Worm (Caenorhabditis elegans) whole organism, L1 larva: Measurements from ENCODE around the gene hal-2.

Source experiments
- C04F5.9 ChIP-seq: sonication (generic microtip); optimal IDR thresholded peaks from 2 replicates; lab custom pipeline; 2016; ENCODE audit warnings: missing genetic modification characterization, missing compliant biosample characterization
- Y116A8C.19 ChIP-seq: sonication (generic microtip); optimal IDR thresholded peaks from 2 replicates; lab custom pipeline; 2016; ENCODE audit warnings: missing compliant biosample characterization, missing genetic modification characterization, borderline replicate concordance
- alr-1 ChIP-seq: fragments of 200-800 bp; sonication (Bioruptor generic); optimal IDR thresholded peaks from 2 replicates; lab custom pipeline; 2018; ENCODE audit warnings: borderline replicate concordance, mild to moderate bottlenecking, missing genetic modification characterization, missing compliant biosample characterization
- aly-2 ChIP-seq: fragments of 150-350 bp; optimal IDR thresholded peaks from 2 replicates; lab custom pipeline; 2014; ENCODE audit warnings: missing biosample characterization, missing genetic modification characterization
- blmp-1 ChIP-seq: fragments of 150-350 bp; optimal IDR thresholded peaks from 2 replicates; lab custom pipeline; 2014; ENCODE audit warnings: missing biosample characterization, missing genetic modification characterization
- ceh-63 ChIP-seq: fragments of 200-800 bp; sonication (Bioruptor generic); optimal IDR thresholded peaks from 2 replicates; lab custom pipeline; 2018; ENCODE audit warnings: mild to moderate bottlenecking, missing genetic modification characterization, missing compliant biosample characterization
- ces-1 ChIP-seq: fragments of 150-350 bp; optimal IDR thresholded peaks from 2 replicates; lab custom pipeline; 2014; ENCODE audit warnings: missing biosample characterization, missing genetic modification reagents, missing genetic modification characterization
- dpl-1 ChIP-seq, 3 experiments: fragments of 150-350 bp in 2 of 3; sonication (generic microtip) in 1 of 3; optimal IDR thresholded peaks; 2 replicates each; lab custom pipeline; 2014 to 2017; ENCODE audit warnings: missing biosample characterization in 3 of 3, missing genetic modification characterization in 3 of 3, missing genetic modification reagents in 3 of 3
- dsc-1 ChIP-seq: sonication (generic microtip); optimal IDR thresholded peaks from 2 replicates; lab custom pipeline; 2016; ENCODE audit warnings: mild to moderate bottlenecking, missing genetic modification characterization, missing compliant biosample characterization
- efl-1 ChIP-seq, 4 experiments: fragments of 150-350 bp; optimal IDR thresholded peaks in 3 of 4; peaks in 1 of 4; 1 replicate in 1 of 4; 2 replicates in 3 of 4; lab custom pipeline; 2014; ENCODE audit warnings: missing biosample characterization in 2 of 4, missing genetic modification characterization in 2 of 4, missing genetic modification reagents in 2 of 4
- efl-3 ChIP-seq: fragments of 200-800 bp; sonication (Bioruptor generic); optimal IDR thresholded peaks from 2 replicates; lab custom pipeline; 2018; ENCODE audit warnings: mild to moderate bottlenecking, missing genetic modification characterization, missing compliant biosample characterization
- egl-27 ChIP-seq, 2 experiments: fragments of 150-350 bp in 1 of 2; sonication (generic microtip); optimal IDR thresholded peaks; 3 replicates each; lab custom pipeline; 2017 to 2018; ENCODE audit warnings: missing biosample characterization in 2 of 2, missing genetic modification characterization in 2 of 2, missing genetic modification reagents in 2 of 2
- fkh-10 ChIP-seq: sonication (generic microtip); optimal IDR thresholded peaks from 2 replicates; lab custom pipeline; 2017; ENCODE audit warnings: missing biosample characterization, missing genetic modification reagents, missing genetic modification characterization
- fkh-4 ChIP-seq: sonication (generic microtip); optimal IDR thresholded peaks from 2 replicates; lab custom pipeline; 2016; ENCODE audit warnings: missing compliant biosample characterization, missing genetic modification characterization, borderline replicate concordance
- fkh-8 ChIP-seq: sonication (generic microtip); optimal IDR thresholded peaks from 2 replicates; lab custom pipeline; 2016; ENCODE audit warnings: mild to moderate bottlenecking, missing genetic modification characterization, missing compliant biosample characterization
- hlh-17 ChIP-seq: fragments of 200-800 bp; sonication (Bioruptor generic); optimal IDR thresholded peaks from 2 replicates; lab custom pipeline; 2018; ENCODE audit warnings: missing genetic modification characterization, mild to moderate bottlenecking, missing compliant biosample characterization, moderate library complexity, borderline replicate concordance
- hpl-2 ChIP-seq: fragments of 150-350 bp; optimal IDR thresholded peaks from 2 replicates; lab custom pipeline; 2014; ENCODE audit warnings: missing biosample characterization, missing genetic modification reagents, missing genetic modification characterization
- irx-1 ChIP-seq: sonication (generic microtip); optimal IDR thresholded peaks from 2 replicates; lab custom pipeline; 2016; ENCODE audit warnings: missing genetic modification characterization, missing compliant biosample characterization
- lin-14 ChIP-seq: fragments of 200-800 bp; sonication (Bioruptor generic); optimal IDR thresholded peaks from 2 replicates; lab custom pipeline; 2018; ENCODE audit warnings: mild to moderate bottlenecking, missing genetic modification characterization, moderate library complexity, missing compliant biosample characterization
- lin-15B ChIP-seq: fragments of 150-350 bp; sonication (generic microtip); optimal IDR thresholded peaks from 3 replicates; lab custom pipeline; 2014; ENCODE audit warnings: missing biosample characterization, missing genetic modification characterization
- lin-35 ChIP-seq, 2 experiments: fragments of 150-350 bp; optimal IDR thresholded peaks; 2 replicates each; lab custom pipeline; 2014; ENCODE audit warnings: missing biosample characterization in 2 of 2, missing genetic modification characterization in 2 of 2, missing genetic modification reagents in 2 of 2
- lsy-2 ChIP-seq, 2 experiments: fragments of 150-350 bp; optimal IDR thresholded peaks; 2 replicates each; lab custom pipeline; 2014; ENCODE audit warnings: missing biosample characterization in 2 of 2, missing genetic modification characterization in 2 of 2
- mab-9 ChIP-seq: fragments of 200-800 bp; sonication (Bioruptor generic); IDR thresholded peaks from 2 replicates; pipeline ENCODE4 v1.3.6; 2022; ENCODE audit warnings: missing genetic modification reagents, missing genetic modification characterization, missing compliant biosample characterization
- mep-1 ChIP-seq: fragments of 150-350 bp; optimal IDR thresholded peaks from 2 replicates; lab custom pipeline; 2014; ENCODE audit warnings: missing biosample characterization, missing genetic modification characterization
- nhr-19 ChIP-seq: fragments of 200-800 bp; sonication (Bioruptor generic); conservative IDR thresholded peaks from 2 replicates; pipeline ENCODE4 v1.3.6; 2022; ENCODE audit warnings: missing genetic modification characterization, missing compliant biosample characterization
- nhr-28 ChIP-seq: fragments of 150-350 bp; optimal IDR thresholded peaks from 2 replicates; lab custom pipeline; 2014; ENCODE audit warnings: missing biosample characterization, missing genetic modification characterization
- nhr-77 ChIP-seq: fragments of 150-350 bp; optimal IDR thresholded peaks from 2 replicates; lab custom pipeline; 2014; ENCODE audit warnings: missing biosample characterization, missing genetic modification characterization
- nhr-85 ChIP-seq: sonication (generic microtip); peaks from one replicate; lab custom pipeline; 2016; ENCODE audit warnings: missing genetic modification characterization, inconsistent platforms, missing compliant biosample characterization
- pag-3 ChIP-seq: sonication (generic microtip); optimal IDR thresholded peaks from 2 replicates; lab custom pipeline; 2017; ENCODE audit warnings: missing genetic modification characterization, mild to moderate bottlenecking, missing compliant biosample characterization, antibody characterized with exemption, borderline replicate concordance; ENCODE audit not compliant: insufficient read depth
- pax-3 ChIP-seq: fragments of 200-800 bp; sonication (Bioruptor generic); optimal IDR thresholded peaks from 2 replicates; lab custom pipeline; 2018; ENCODE audit warnings: mild to moderate bottlenecking, missing genetic modification characterization, moderate library complexity, missing compliant biosample characterization
- pqm-1 ChIP-seq: sonication (generic microtip); optimal IDR thresholded peaks from 3 replicates; lab custom pipeline; 2017; ENCODE audit warnings: missing biosample characterization, missing genetic modification characterization
- rnt-1 ChIP-seq: sonication (generic microtip); optimal IDR thresholded peaks from 2 replicates; lab custom pipeline; 2016; ENCODE audit warnings: mild to moderate bottlenecking, missing genetic modification characterization, moderate library complexity, missing compliant biosample characterization
- sox-4 ChIP-seq: sonication (generic microtip); optimal IDR thresholded peaks from 2 replicates; lab custom pipeline; 2016; ENCODE audit warnings: missing genetic modification characterization, missing compliant biosample characterization
- sup-37 ChIP-seq: fragments of 200-800 bp; sonication (Bioruptor generic); optimal IDR thresholded peaks from 2 replicates; lab custom pipeline; 2018; ENCODE audit warnings: mild to moderate bottlenecking, missing genetic modification characterization, missing compliant biosample characterization
- swsn-7 ChIP-seq: sonication (generic microtip); optimal IDR thresholded peaks from 2 replicates; lab custom pipeline; 2016; ENCODE audit warnings: missing genetic modification characterization, missing compliant biosample characterization
- tlp-1 ChIP-seq: fragments of 150-350 bp; optimal IDR thresholded peaks from 2 replicates; lab custom pipeline; 2014; ENCODE audit warnings: missing biosample characterization, missing genetic modification characterization
- unc-62 ChIP-seq: fragments of 150-350 bp; optimal IDR thresholded peaks from 2 replicates; lab custom pipeline; 2014; ENCODE audit warnings: missing biosample characterization, missing genetic modification reagents, missing genetic modification characterization
- unc-98 ChIP-seq: fragments of 200-800 bp; sonication (Bioruptor generic); IDR thresholded peaks from 2 replicates; pipeline ENCODE4 v1.3.6; 2022; ENCODE audit warnings: missing genetic modification characterization, missing compliant biosample characterization
- vab-15 ChIP-seq: sonication (generic microtip); optimal IDR thresholded peaks from 2 replicates; lab custom pipeline; 2017; ENCODE audit warnings: missing genotype, mild to moderate bottlenecking, missing genetic modification characterization, missing compliant biosample characterization
- xbp-1 ChIP-seq: sonication (generic microtip); optimal IDR thresholded peaks from 2 replicates; lab custom pipeline; 2016; ENCODE audit warnings: missing genetic modification characterization, missing compliant biosample characterization
- ztf-4 ChIP-seq: fragments of 150-350 bp; optimal IDR thresholded peaks from 2 replicates; lab custom pipeline; 2014; ENCODE audit warnings: missing biosample characterization, missing genetic modification characterization

The hal-2 gene

ce11 chrIII:10088508-10088981, at the start of gene hal-2:
hal-2 (minus strand) TSS chrIII:10088931.
- no peak for TF ChIP-seq mab-9
- TF ChIP-seq pqm-1 (tag; lab: Kevin White, UChicago): no peak
- no peak for TF ChIP-seq rnt-1 (tag; lab: Kevin White, UChicago)
- TF ChIP-seq mep-1 (tag; lab: Kevin White, UChicago): no peak
- TF ChIP-seq ztf-4 (tag; lab: Kevin White, UChicago): no peak
- no peak for TF ChIP-seq sox-4 (tag; lab: Kevin White, UChicago)
- no peak for TF ChIP-seq fkh-4 (tag; lab: Kevin White, UChicago)
- TF ChIP-seq pax-3 (tag; lab: Kevin White, UChicago): no peak
- TF ChIP-seq xbp-1 (tag; lab: Kevin White, UChicago): no peak
- no peak for TF ChIP-seq C04F5.9 (tag; lab: Kevin White, UChicago)
- TF ChIP-seq fkh-10 (GFP tag; lab: Kevin White, UChicago): no peak
- no peak for TF ChIP-seq unc-98 (GFP tag; lab: Robert Waterston, UW)
- no peak for TF ChIP-seq pag-3 (tag; lab: Kevin White, UChicago)
- TF ChIP-seq lsy-2 (tag; optimal IDR thresholded peaks at IDR 0.05; lab: Kevin White, UChicago): no peak

- no peak for TF ChIP-seq mab-9
- TF ChIP-seq fkh-8 (tag; lab: Kevin White, UChicago): peak; percentile 5
- peak; percentile 32 for TF ChIP-seq lin-14 (GFP tag; lab: Kevin White, UChicago)
- TF ChIP-seq lsy-2 (tag; optimal IDR thresholded peaks at IDR 0.05; lab: Kevin White, UChicago): peak in 1 of 2 experiments; percentile 16
- TF ChIP-seq efl-1 (optimal IDR thresholded peaks at IDR 0.05; lab: Kevin White, UChicago): peak in 1 of 2 experiments; percentile 19
- TF ChIP-seq efl-1 (GFP tag; optimal IDR thresholded peaks at IDR 0.05 in 1 of 2; lab: Kevin White, UChicago): peak in 1 of 2 experiments; percentile 48
- TF ChIP-seq lin-35 (GFP tag; optimal IDR thresholded peaks at IDR 0.05; lab: Kevin White, UChicago): peak in 1 of 2 experiments; percentile 7
- no peak for TF ChIP-seq hpl-2 (GFP tag; lab: Kevin White, UChicago)
- TF ChIP-seq aly-2: no peak
- TF ChIP-seq fkh-4 (tag; lab: Kevin White, UChicago): no peak
- TF ChIP-seq xbp-1 (tag; lab: Kevin White, UChicago): no peak
- TF ChIP-seq nhr-19: no peak
- no peak for TF ChIP-seq Y116A8C.19 (tag; lab: Kevin White, UChicago)
- TF ChIP-seq vab-15 (tag; lab: Kevin White, UChicago): no peak
- peak; percentile 10 for TF ChIP-seq irx-1 (tag; lab: Kevin White, UChicago)
- TF ChIP-seq efl-3: no peak
- TF ChIP-seq C04F5.9 (tag; lab: Kevin White, UChicago): no peak
- no peak for TF ChIP-seq dsc-1 (tag; lab: Kevin White, UChicago)
- TF ChIP-seq pag-3 (tag; lab: Kevin White, UChicago): no peak
- TF ChIP-seq blmp-1 (tag; lab: Kevin White, UChicago): peak; percentile 81
- TF ChIP-seq ceh-63 (GFP tag; lab: Kevin White, UChicago): no peak
- TF ChIP-seq tlp-1: no peak
Measured at ce11 chrIII:10136778-10137177, 48.0 kb upstream of the hal-2 start, which contains the start of gene ZK1128.7. ZK1128.7 (plus strand) TSS chrIII:10137006.

DNA sequence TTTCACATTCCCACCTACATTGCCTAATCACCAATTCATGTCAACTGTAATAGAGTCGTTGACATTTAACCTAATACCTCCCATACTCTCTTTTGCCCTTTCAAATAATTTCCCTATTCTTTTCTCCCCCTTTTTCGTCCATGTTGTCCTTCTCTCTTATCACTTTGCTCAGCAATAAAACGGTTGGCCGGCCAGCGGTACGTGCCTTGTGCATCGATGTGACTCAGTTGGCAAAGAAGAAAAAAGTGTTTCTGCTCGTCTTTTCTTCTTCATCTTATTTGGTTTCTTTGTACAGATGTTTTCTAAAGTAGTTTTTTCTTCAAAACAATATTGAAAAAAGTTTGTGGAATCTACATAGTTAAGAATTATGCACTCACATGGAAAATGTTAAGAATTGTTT, 45.8 kb upstream of the hal-2 start:
- TF ChIP-seq pqm-1 (tag; lab: Kevin White, UChicago) (peak; percentile 13), unc-62 (GFP tag; lab: Kevin White, UChicago) (no peak)
- TF ChIP-seq, all 84 proteins: peak for 1

ce11 chrIII:10132495-10133450, 44.0 kb upstream of the hal-2 start:
- TF ChIP-seq mep-1 (tag; lab: Kevin White, UChicago): peak; percentile 20
- TF ChIP-seq nhr-28 (tag; lab: Kevin White, UChicago): no peak
- no peak for TF ChIP-seq fkh-4 (tag; lab: Kevin White, UChicago)
- TF ChIP-seq sup-37 (GFP tag; lab: Kevin White, UChicago): no peak
- TF ChIP-seq nhr-77 (tag; lab: Kevin White, UChicago): no peak
- no peak for TF ChIP-seq ces-1 (GFP tag; lab: Kevin White, UChicago)
- TF ChIP-seq pax-3 (tag; lab: Kevin White, UChicago): peak; percentile 20
- no peak for TF ChIP-seq egl-27 (tag; optimal IDR thresholded peaks at IDR 0.05; lab: Kevin White, UChicago)
- no peak for TF ChIP-seq alr-1 (tag; lab: Kevin White, UChicago)
- TF ChIP-seq dpl-1 (GFP tag; optimal IDR thresholded peaks at IDR 0.05; lab: Kevin White, UChicago): no peak
- peak; percentile 70 for TF ChIP-seq nhr-85
- TF ChIP-seq hlh-17: no peak
- peak; percentile 45 for TF ChIP-seq nhr-19
- no peak for TF ChIP-seq sox-4 (tag; lab: Kevin White, UChicago)
- TF ChIP-seq hpl-2 (GFP tag; lab: Kevin White, UChicago): no peak
- TF ChIP-seq fkh-8 (tag; lab: Kevin White, UChicago): no peak
- no peak for TF ChIP-seq lin-15B (tag; lab: Kevin White, UChicago)
- no peak for TF ChIP-seq swsn-7
